Fruit fly (Drosophila melanogaster): ENCODE data around the gene Hsp67Bc.
A peak's percentile ranks its signal among the peaks of the same experiment; 100 is the strongest.

The Hsp67Bc gene

dm6 chr3L:9400697-9401353 lies 28.5 kb upstream of the Hsp67Bc start:
- TF ChIP-seq HLH106 (tag; optimal IDR thresholded peaks at IDR 0.05) (no peak), Dfd (GFP tag; optimal IDR thresholded peaks at IDR 0.05) (no peak), Mio (GFP tag; optimal IDR thresholded peaks at IDR 0.05) (no peak), CrebA (GFP tag; optimal IDR thresholded peaks at IDR 0.05; ENCODE audit: borderline replicate concordance) (no peak)

DNA sequence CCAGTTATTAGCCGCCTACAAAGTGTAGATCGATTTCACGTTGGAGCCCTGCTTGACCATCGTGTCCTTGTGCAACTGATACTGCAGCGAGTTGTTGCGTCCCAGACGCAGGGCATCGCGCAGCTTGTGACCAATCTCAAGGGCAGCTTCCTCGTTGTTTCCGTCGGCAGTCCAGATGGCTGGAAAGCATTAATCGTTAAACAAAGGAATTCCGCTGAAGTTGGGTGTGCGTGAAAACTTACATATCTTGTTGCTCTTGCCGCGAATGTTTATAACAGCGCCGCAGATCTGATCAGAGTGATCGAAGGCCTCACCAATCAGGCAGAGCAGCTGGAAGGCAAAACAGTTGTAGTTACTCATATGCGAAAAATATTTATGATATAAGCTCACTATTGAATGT lies 27.6 kb upstream of the Hsp67Bc start:
- TF ChIP-seq dmrt93B (GFP tag; optimal IDR thresholded peaks at IDR 0.05) = no peak
- no peak for TF ChIP-seq foxo (GFP tag; optimal IDR thresholded peaks at IDR 0.05)
- no peak for TF ChIP-seq h (GFP tag; optimal IDR thresholded peaks at IDR 0.05)
- no peak for TF ChIP-seq jim (GFP tag; optimal IDR thresholded peaks at IDR 0.05)
- TF ChIP-seq CrebA (GFP tag; optimal IDR thresholded peaks at IDR 0.05; ENCODE audit: borderline replicate concordance) = no peak
- TF ChIP-seq CG32264 (GFP tag; optimal IDR thresholded peaks at IDR 0.05) = no peak
- no peak for TF ChIP-seq usp (GFP tag; optimal IDR thresholded peaks at IDR 0.05)
- TF ChIP-seq Rel (GFP tag; optimal IDR thresholded peaks at IDR 0.05) = no peak
- no peak for TF ChIP-seq Rel (tag; optimal IDR thresholded peaks at IDR 0.05)
- no peak for TF ChIP-seq Jra (GFP tag; optimal IDR thresholded peaks at IDR 0.05)
- TF ChIP-seq Vsx2 (GFP tag; optimal IDR thresholded peaks at IDR 0.05; ENCODE audit: partially characterized antibody) = no peak
- no peak for TF ChIP-seq pan (optimal IDR thresholded peaks at IDR 0.05)
- TF ChIP-seq GATAd (GFP tag; optimal IDR thresholded peaks at IDR 0.05) = no peak
- no peak for TF ChIP-seq Sp1 (GFP tag; optimal IDR thresholded peaks at IDR 0.05)
- no peak for TF ChIP-seq rgr (GFP tag; optimal IDR thresholded peaks at IDR 0.05)
- no peak for TF ChIP-seq psq (GFP tag; optimal IDR thresholded peaks at IDR 0.05)
- TF ChIP-seq br (GFP tag; optimal IDR thresholded peaks at IDR 0.05) = no peak

DNA sequence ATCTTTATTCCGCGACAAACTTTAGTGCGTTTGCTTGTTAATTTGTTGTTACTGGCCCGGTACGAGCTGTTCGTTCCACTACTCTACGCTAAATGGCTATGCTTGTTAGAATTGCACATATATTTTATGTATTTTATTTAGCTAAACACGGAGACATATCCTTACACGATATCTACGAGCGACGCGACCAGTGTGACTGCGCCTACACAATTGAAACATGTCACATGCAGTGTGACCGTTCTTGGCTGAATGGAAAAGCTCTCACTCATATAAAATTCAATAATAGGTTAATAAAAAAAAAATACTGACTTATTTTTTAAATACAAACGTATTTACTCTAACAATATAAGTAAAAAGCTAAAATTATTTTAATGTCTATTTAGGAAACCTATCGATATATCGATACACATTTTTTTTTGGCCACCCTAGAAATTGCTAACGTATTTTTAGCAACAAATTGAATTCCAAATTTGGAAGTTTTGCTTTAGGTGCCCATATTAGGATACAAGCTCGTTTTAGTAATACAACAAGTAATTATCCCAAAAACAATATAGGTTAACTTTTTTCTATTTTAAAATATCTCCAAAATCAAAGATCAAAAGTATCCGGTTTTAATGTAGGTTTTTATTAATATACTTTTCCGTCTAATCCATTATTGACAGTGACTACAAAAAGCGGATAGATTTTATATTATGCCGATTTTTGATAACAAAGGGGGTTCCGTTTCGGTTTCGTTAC lies 26.9 kb upstream of the Hsp67Bc start, which contains the start of gene CG4080:
CG4080 (minus strand) TSS at position 215 of the 738 bp plus-strand sequence.
- TF ChIP-seq Sp1 (GFP tag; optimal IDR thresholded peaks at IDR 0.05) (peak; percentile 50), Rel (GFP tag; optimal IDR thresholded peaks at IDR 0.05) (no peak), Rel (tag; optimal IDR thresholded peaks at IDR 0.05) (peak; percentile 23), sv (GFP tag; optimal IDR thresholded peaks at IDR 0.05) (peak; percentile 24), br (GFP tag; optimal IDR thresholded peaks at IDR 0.05) (peak; percentile 15), foxo (GFP tag; optimal IDR thresholded peaks at IDR 0.05) (no peak), Hnf4 (GFP tag; optimal IDR thresholded peaks at IDR 0.05) (peak; percentile 76), CG32264 (GFP tag; optimal IDR thresholded peaks at IDR 0.05) (peak; percentile 23), tai (GFP tag; optimal IDR thresholded peaks at IDR 0.05) (peak; percentile 52), h (GFP tag; optimal IDR thresholded peaks at IDR 0.05) (peak; percentile 36), Hr83 (GFP tag; optimal IDR thresholded peaks at IDR 0.05; ENCODE audit: poor library complexity, severe bottlenecking) (peak; percentile 25), woc (GFP tag; optimal IDR thresholded peaks at IDR 0.05) (peak; percentile 1), Myc (optimal IDR thresholded peaks at IDR 0.05) (no peak), Dif (GFP tag; optimal IDR thresholded peaks at IDR 0.05; ENCODE audit: partially characterized antibody) (no peak), usp (GFP tag; optimal IDR thresholded peaks at IDR 0.05) (no peak), lola (GFP tag; optimal IDR thresholded peaks at IDR 0.05) (no peak), rgr (GFP tag; optimal IDR thresholded peaks at IDR 0.05) (peak; percentile 40), dsf (GFP tag; optimal IDR thresholded peaks at IDR 0.05; ENCODE audit: borderline replicate concordance) (peak; percentile 2), HLH106 (tag; optimal IDR thresholded peaks at IDR 0.05) (no peak), OdsH (GFP tag; optimal IDR thresholded peaks at IDR 0.05) (peak; percentile 15), fru (GFP tag; optimal IDR thresholded peaks at IDR 0.05) (peak; percentile 33), Dfd (GFP tag; optimal IDR thresholded peaks at IDR 0.05) (no peak), brk (GFP tag; optimal IDR thresholded peaks at IDR 0.05) (peak; percentile 34), Vsx2 (GFP tag; optimal IDR thresholded peaks at IDR 0.05; ENCODE audit: partially characterized antibody) (no peak), Hr78 (GFP tag; optimal IDR thresholded peaks at IDR 0.05) (no peak), jim (GFP tag; optimal IDR thresholded peaks at IDR 0.05) (no peak), N (GFP tag; optimal IDR thresholded peaks at IDR 0.05) (no peak), psq (GFP tag; optimal IDR thresholded peaks at IDR 0.05) (peak; percentile 15)
